Worm (Caenorhabditis elegans) whole organism, midembryonic: ENCODE measurements around the gene F36H12.5.

Experiments
- flt-1 ChIP-seq: fragments of 200-800 bp; sonication (Bioruptor generic); IDR thresholded peaks from 2 replicates; pipeline ENCODE4 v1.3.6; 2022; ENCODE audit warnings: missing genetic modification characterization, missing compliant biosample characterization
- ztf-29 ChIP-seq: fragments of 200-800 bp; sonication (Bioruptor generic); IDR thresholded peaks from 2 replicates; pipeline ENCODE4 v1.3.6; 2022; ENCODE audit warnings: missing genetic modification reagents, missing genetic modification characterization, missing compliant biosample characterization

ce11 chrIV:5297436-5298012 lies 30.9 kb downstream of the F36H12.5 start, which contains the start of the genes ZK354.6 and msp-113:
- no peak for TF ChIP-seq flt-1 (GFP tag; lab: Robert Waterston, UW)
- no peak for TF ChIP-seq ztf-29 (GFP tag; lab: Robert Waterston, UW)
